Fruit fly (Drosophila melanogaster): Measurements from ENCODE around the gene CG13698.

Gene CG13698

dm6 chr3L:18109459-18109863 is 3.5 kb upstream of the CG13698 start, which contains the start of the genes Polr3D and mus304 (continued):
- TF ChIP-seq ey (GFP tag; optimal IDR thresholded peaks at IDR 0.05) (peak; percentile 47), Dfd (GFP tag; optimal IDR thresholded peaks at IDR 0.05) (no peak), pan (optimal IDR thresholded peaks at IDR 0.05) (no peak), h (GFP tag; optimal IDR thresholded peaks at IDR 0.05) (peak; percentile 40), HLH106 (tag; optimal IDR thresholded peaks at IDR 0.05) (peak; percentile 61), Abd-B (GFP tag; optimal IDR thresholded peaks at IDR 0.05) (no peak), dsf (GFP tag; optimal IDR thresholded peaks at IDR 0.05; ENCODE audit: borderline replicate concordance) (peak; percentile 13), Hr83 (GFP tag; optimal IDR thresholded peaks at IDR 0.05; ENCODE audit: poor library complexity, severe bottlenecking) (no peak), woc (GFP tag; optimal IDR thresholded peaks at IDR 0.05) (no peak), fru (GFP tag; optimal IDR thresholded peaks at IDR 0.05) (peak; percentile 18), N (GFP tag; optimal IDR thresholded peaks at IDR 0.05) (no peak), CG32264 (GFP tag; optimal IDR thresholded peaks at IDR 0.05) (no peak)

- TF ChIP-seq fru (GFP tag; optimal IDR thresholded peaks at IDR 0.05): peak; percentile 97
- TF ChIP-seq N (GFP tag; optimal IDR thresholded peaks at IDR 0.05): peak; percentile 23
- TF ChIP-seq rgr (GFP tag; optimal IDR thresholded peaks at IDR 0.05): no peak
- TF ChIP-seq psq (GFP tag; optimal IDR thresholded peaks at IDR 0.05): no peak
- no peak for TF ChIP-seq Vsx2 (GFP tag; optimal IDR thresholded peaks at IDR 0.05; ENCODE audit: partially characterized antibody)
- peak; percentile 55 for TF ChIP-seq Dif (GFP tag; optimal IDR thresholded peaks at IDR 0.05; ENCODE audit: partially characterized antibody)
Observed at dm6 chr3L:18105343-18106020, 467 bp downstream of the CG13698 start.

- TF ChIP-seq fru (GFP tag; optimal IDR thresholded peaks at IDR 0.05) (no peak), Hr83 (GFP tag; optimal IDR thresholded peaks at IDR 0.05; ENCODE audit: poor library complexity, severe bottlenecking) (no peak), Jra (GFP tag; optimal IDR thresholded peaks at IDR 0.05) (no peak), sv (GFP tag; optimal IDR thresholded peaks at IDR 0.05) (no peak), Rel (GFP tag; optimal IDR thresholded peaks at IDR 0.05) (no peak), Rel (tag; optimal IDR thresholded peaks at IDR 0.05) (no peak), foxo (GFP tag; optimal IDR thresholded peaks at IDR 0.05) (no peak), Myc (optimal IDR thresholded peaks at IDR 0.05) (no peak), Hnf4 (GFP tag; optimal IDR thresholded peaks at IDR 0.05) (no peak), brk (GFP tag; optimal IDR thresholded peaks at IDR 0.05) (no peak), Dfd (GFP tag; optimal IDR thresholded peaks at IDR 0.05) (no peak), CG32264 (GFP tag; optimal IDR thresholded peaks at IDR 0.05) (no peak), Vsx2 (GFP tag; optimal IDR thresholded peaks at IDR 0.05; ENCODE audit: partially characterized antibody) (no peak), woc (GFP tag; optimal IDR thresholded peaks at IDR 0.05) (no peak), h (GFP tag; optimal IDR thresholded peaks at IDR 0.05) (no peak), lola (GFP tag; optimal IDR thresholded peaks at IDR 0.05) (no peak), dsf (GFP tag; optimal IDR thresholded peaks at IDR 0.05; ENCODE audit: borderline replicate concordance) (no peak), Hr78 (GFP tag; optimal IDR thresholded peaks at IDR 0.05) (no peak), br (GFP tag; optimal IDR thresholded peaks at IDR 0.05) (no peak)
Observed at dm6 chr3L:18102161-18102565, 3.8 kb downstream of the CG13698 start.

- no peak for TF ChIP-seq dl (GFP tag; optimal IDR thresholded peaks at IDR 0.05; ENCODE audit: insufficient read depth in 1 of 2, partially characterized antibody in 2 of 2)
- no peak for TF ChIP-seq dsf (GFP tag; optimal IDR thresholded peaks at IDR 0.05; ENCODE audit: borderline replicate concordance)
- TF ChIP-seq Hnf4 (GFP tag; optimal IDR thresholded peaks at IDR 0.05): no peak
- TF ChIP-seq HLH106 (tag; optimal IDR thresholded peaks at IDR 0.05): no peak
- peak; percentile 7 for TF ChIP-seq woc (GFP tag; optimal IDR thresholded peaks at IDR 0.05)
- TF ChIP-seq Jra (GFP tag; optimal IDR thresholded peaks at IDR 0.05): no peak
- no peak for TF ChIP-seq psq (GFP tag; optimal IDR thresholded peaks at IDR 0.05)
- TF ChIP-seq CG9705 (GFP tag; optimal IDR thresholded peaks at IDR 0.05): no peak
- TF ChIP-seq fru (GFP tag; optimal IDR thresholded peaks at IDR 0.05): peak; percentile 31
- TF ChIP-seq OdsH (GFP tag; optimal IDR thresholded peaks at IDR 0.05): no peak
Observed at dm6 chr3L:18101421-18101996, 4.4 kb downstream of the CG13698 start.

dm6 chr3L:18099715-18100114 is 6.2 kb downstream of the CG13698 start:
- TF ChIP-seq Jra (GFP tag; optimal IDR thresholded peaks at IDR 0.05) (no peak), Abd-B (GFP tag; optimal IDR thresholded peaks at IDR 0.05) (no peak), br (GFP tag; optimal IDR thresholded peaks at IDR 0.05) (peak; percentile 53), pan (optimal IDR thresholded peaks at IDR 0.05) (no peak), HLH106 (tag; optimal IDR thresholded peaks at IDR 0.05) (peak; percentile 24), foxo (GFP tag; optimal IDR thresholded peaks at IDR 0.05) (peak in 1 of 2 experiments; percentile 43), Myc (optimal IDR thresholded peaks at IDR 0.05) (no peak), Rel (GFP tag; optimal IDR thresholded peaks at IDR 0.05) (no peak), Rel (tag; optimal IDR thresholded peaks at IDR 0.05) (peak; percentile 6), tai (GFP tag; optimal IDR thresholded peaks at IDR 0.05) (no peak), Sp1 (GFP tag; optimal IDR thresholded peaks at IDR 0.05) (peak; percentile 12), h (GFP tag; optimal IDR thresholded peaks at IDR 0.05) (peak; percentile 37), ey (GFP tag; optimal IDR thresholded peaks at IDR 0.05) (peak; percentile 46), Hr83 (GFP tag; optimal IDR thresholded peaks at IDR 0.05; ENCODE audit: poor library complexity, severe bottlenecking) (no peak), OdsH (GFP tag; optimal IDR thresholded peaks at IDR 0.05) (peak; percentile 10), rgr (GFP tag; optimal IDR thresholded peaks at IDR 0.05) (peak; percentile 48), fru (GFP tag; optimal IDR thresholded peaks at IDR 0.05) (peak; percentile 35)

Measured in whole organism, wandering third instar larva.